Worm (Caenorhabditis elegans) whole organism, L2 larva: ENCODE measurements around the gene F58E1.13.

Experiments
- nhr-77 ChIP-seq: fragments of 150-350 bp; optimal IDR thresholded peaks from 2 replicates; lab custom pipeline; 2014; ENCODE audit warnings: missing biosample characterization, missing genetic modification characterization
- sma-9 ChIP-seq, 2 experiments: fragments of 150-350 bp in 1 of 2; sonication (generic microtip) in 1 of 2; optimal IDR thresholded peaks; 2 replicates each; lab custom pipeline; 2014 to 2016; ENCODE audit warnings: missing genetic modification characterization in 2 of 2, mild to moderate bottlenecking in 1 of 2, missing biosample characterization in 1 of 2, missing compliant biosample characterization in 1 of 2, missing genetic modification reagents in 1 of 2, moderate library complexity in 1 of 2
- snpc-4 ChIP-seq: fragments of 150-350 bp; optimal IDR thresholded peaks from 2 replicates; lab custom pipeline; 2014; ENCODE audit warnings: missing biosample characterization, missing genetic modification characterization
- unc-39 ChIP-seq: fragments of 150-350 bp; optimal IDR thresholded peaks from 2 replicates; lab custom pipeline; 2014; ENCODE audit warnings: missing biosample characterization, missing genetic modification characterization
- unc-62 ChIP-seq: fragments of 150-350 bp; optimal IDR thresholded peaks from 2 replicates; lab custom pipeline; 2014; ENCODE audit warnings: missing biosample characterization, missing genetic modification reagents, missing genetic modification characterization
- ztf-11 ChIP-seq: sonication (generic microtip); optimal IDR thresholded peaks from 2 replicates; lab custom pipeline; 2017; ENCODE audit warnings: missing biosample characterization, missing genetic modification characterization

DNA sequence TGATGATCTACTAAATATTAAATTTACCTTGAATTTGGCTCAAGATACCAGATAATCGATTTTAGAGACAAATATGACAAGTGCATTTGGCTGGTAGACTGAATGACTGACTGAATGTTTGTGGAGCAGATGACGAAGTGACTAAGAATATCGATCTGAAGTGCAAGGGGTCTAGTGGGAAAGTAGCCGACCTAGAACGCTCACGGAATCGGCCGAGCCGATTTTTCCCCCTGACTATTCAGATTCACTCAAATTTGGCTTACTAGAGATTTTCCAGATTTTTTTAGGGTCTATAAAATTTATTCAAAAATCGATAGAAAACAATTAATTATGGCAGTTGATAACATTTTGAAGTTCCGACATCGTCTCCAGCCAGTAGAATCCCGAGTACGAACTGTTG, 1.1 kb downstream of the F58E1.13 start, which contains the start of gene fbxc-26:
- TF ChIP-seq sma-9 (GFP tag; optimal IDR thresholded peaks at IDR 0.05; lab: Kevin White, UChicago) (no peak), sma-9 (tag; optimal IDR thresholded peaks at IDR 0.05; lab: Kevin White, UChicago) (no peak), unc-62 (GFP tag; lab: Kevin White, UChicago) (no peak), snpc-4 (tag; lab: Kevin White, UChicago) (no peak), ztf-11 (tag; lab: Kevin White, UChicago) (no peak), unc-39 (tag; lab: Kevin White, UChicago) (no peak), nhr-77 (tag; lab: Kevin White, UChicago) (no peak)
